Worm (Caenorhabditis elegans) whole organism, L3 larva: ENCODE measurements around the gene Y47D7A.6.

Source experiments
- R02D3.7 ChIP-seq: fragments of 150-350 bp; optimal IDR thresholded peaks from 2 replicates; lab custom pipeline; 2014; ENCODE audit warnings: missing biosample characterization, missing genetic modification characterization
- aly-2 ChIP-seq: fragments of 150-350 bp; optimal IDR thresholded peaks from 2 replicates; lab custom pipeline; 2014; ENCODE audit warnings: missing biosample characterization, missing genetic modification characterization
- ama-1 ChIP-seq: fragments of 150-350 bp; optimal IDR thresholded peaks from 2 replicates; lab custom pipeline; 2018
- ceh-28 ChIP-seq: fragments of 150-350 bp; optimal IDR thresholded peaks from 2 replicates; lab custom pipeline; 2014; ENCODE audit warnings: missing biosample characterization, missing genetic modification reagents, missing genetic modification characterization
- ceh-82 ChIP-seq: fragments of 150-350 bp; optimal IDR thresholded peaks from 2 replicates; lab custom pipeline; 2014; ENCODE audit warnings: missing biosample characterization, missing genetic modification characterization
- ceh-9 ChIP-seq: sonication (generic microtip); optimal IDR thresholded peaks from 2 replicates; lab custom pipeline; 2018; ENCODE audit warnings: missing biosample characterization, missing genetic modification characterization
- daf-12 ChIP-seq: fragments of 150-350 bp; optimal IDR thresholded peaks from 2 replicates; lab custom pipeline; 2014; ENCODE audit warnings: missing biosample characterization, missing genetic modification reagents, missing genetic modification characterization
- egl-27 ChIP-seq: sonication (generic microtip); optimal IDR thresholded peaks from 4 replicates; lab custom pipeline; 2017; ENCODE audit warnings: missing biosample characterization, missing genetic modification reagents, missing genetic modification characterization
- egl-5 ChIP-seq: fragments of 150-350 bp; optimal IDR thresholded peaks from 2 replicates; lab custom pipeline; 2017; ENCODE audit warnings: missing biosample characterization, missing genetic modification reagents, missing genetic modification characterization, inconsistent platforms
- elt-1 ChIP-seq: fragments of 150-350 bp; optimal IDR thresholded peaks from 2 replicates; lab custom pipeline; 2014; ENCODE audit warnings: missing biosample characterization, missing genetic modification characterization
- elt-2 ChIP-seq: sonication (generic microtip); optimal IDR thresholded peaks from 2 replicates; lab custom pipeline; 2016; ENCODE audit warnings: missing genetic modification reagents, mild to moderate bottlenecking, missing genetic modification characterization, missing compliant biosample characterization
- elt-3 ChIP-seq, 3 experiments: fragments of 150-350 bp in 1 of 3; sonication (generic microtip) in 2 of 3; optimal IDR thresholded peaks; 2 replicates in 2 of 3; 4 replicates in 1 of 3; lab custom pipeline; 2014 to 2017; ENCODE audit warnings: missing biosample characterization in 3 of 3, missing genetic modification characterization in 3 of 3
- eor-1 ChIP-seq, 2 experiments: fragments of 150-350 bp; optimal IDR thresholded peaks; 2 replicates each; lab custom pipeline; 2014 to 2018; ENCODE audit warnings: missing biosample characterization in 2 of 2, missing genetic modification characterization in 2 of 2
- fkh-10 ChIP-seq: sonication (generic microtip); optimal IDR thresholded peaks from 2 replicates; lab custom pipeline; 2017; ENCODE audit warnings: missing biosample characterization, missing genetic modification reagents, missing genetic modification characterization
- fkh-2 ChIP-seq: fragments of 150-350 bp; optimal IDR thresholded peaks from 2 replicates; lab custom pipeline; 2014; ENCODE audit warnings: missing biosample characterization, missing genetic modification reagents, missing genetic modification characterization
- fos-1 ChIP-seq: fragments of 150-350 bp; optimal IDR thresholded peaks from 2 replicates; lab custom pipeline; 2014; ENCODE audit warnings: missing biosample characterization, missing genetic modification characterization
- hmg-11 ChIP-seq: sonication (generic microtip); optimal IDR thresholded peaks from 2 replicates; lab custom pipeline; 2016; ENCODE audit warnings: missing genetic modification characterization, missing compliant biosample characterization
- lin-15B ChIP-seq: fragments of 150-350 bp; optimal IDR thresholded peaks from 2 replicates; lab custom pipeline; 2014; ENCODE audit warnings: missing biosample characterization, missing genetic modification characterization
- lin-39 ChIP-seq: fragments of 150-350 bp; optimal IDR thresholded peaks from 2 replicates; lab custom pipeline; 2018; ENCODE audit warnings: missing biosample characterization, missing genetic modification reagents, missing genetic modification characterization
- lsy-12 ChIP-seq: sonication (generic microtip); optimal IDR thresholded peaks from 2 replicates; lab custom pipeline; 2016; ENCODE audit warnings: mild to moderate bottlenecking, missing genetic modification characterization, missing compliant biosample characterization
- mdl-1 ChIP-seq: fragments of 150-350 bp; optimal IDR thresholded peaks from 2 replicates; lab custom pipeline; 2014; ENCODE audit warnings: missing biosample characterization, missing genetic modification characterization
- nfya-1 ChIP-seq: sonication (generic microtip); optimal IDR thresholded peaks from 2 replicates; lab custom pipeline; 2017; ENCODE audit warnings: missing genetic modification characterization, mild to moderate bottlenecking, missing compliant biosample characterization, antibody characterized with exemption, moderate library complexity; ENCODE audit not compliant: insufficient read depth
- nhr-11 ChIP-seq: fragments of 150-350 bp; optimal IDR thresholded peaks from 2 replicates; lab custom pipeline; 2014; ENCODE audit warnings: missing biosample characterization, missing genetic modification characterization
- nhr-12 ChIP-seq: fragments of 150-350 bp; optimal IDR thresholded peaks from 2 replicates; lab custom pipeline; 2014; ENCODE audit warnings: missing biosample characterization, missing genetic modification characterization
- nhr-23 ChIP-seq: fragments of 150-350 bp; optimal IDR thresholded peaks from 2 replicates; lab custom pipeline; 2014; ENCODE audit warnings: missing biosample characterization, missing genetic modification reagents, missing genetic modification characterization
- nhr-237 ChIP-seq: fragments of 150-350 bp; optimal IDR thresholded peaks from 2 replicates; lab custom pipeline; 2014; ENCODE audit warnings: missing biosample characterization, missing genetic modification characterization
- nhr-25 ChIP-seq: sonication (generic microtip); optimal IDR thresholded peaks from 2 replicates; lab custom pipeline; 2017; ENCODE audit warnings: missing biosample characterization, missing genetic modification characterization
- nhr-67 ChIP-seq: fragments of 150-350 bp; optimal IDR thresholded peaks from 2 replicates; lab custom pipeline; 2014; ENCODE audit warnings: missing biosample characterization, missing genetic modification characterization
- nhr-76 ChIP-seq: fragments of 150-350 bp; sonication (generic microtip); optimal IDR thresholded peaks from 5 replicates; lab custom pipeline; 2014; ENCODE audit warnings: missing biosample characterization, missing genetic modification characterization
- nhr-77 ChIP-seq: fragments of 150-350 bp; optimal IDR thresholded peaks from 2 replicates; lab custom pipeline; 2014; ENCODE audit warnings: missing biosample characterization, missing genetic modification characterization
- pha-4 ChIP-seq: fragments of 150-350 bp; optimal IDR thresholded peaks from 2 replicates; lab custom pipeline; 2014; ENCODE audit warnings: missing biosample characterization, missing genetic modification reagents, missing genetic modification characterization
- pqm-1 ChIP-seq: fragments of 150-350 bp; optimal IDR thresholded peaks from 2 replicates; lab custom pipeline; 2017; ENCODE audit warnings: missing biosample characterization, missing genetic modification characterization, inconsistent platforms
- sea-2 ChIP-seq: fragments of 150-350 bp; sonication (generic microtip); optimal IDR thresholded peaks from 4 replicates; lab custom pipeline; 2014; ENCODE audit warnings: missing biosample characterization, missing genetic modification reagents, missing genetic modification characterization
- skn-1 ChIP-seq: fragments of 150-350 bp; optimal IDR thresholded peaks from 2 replicates; lab custom pipeline; 2014; ENCODE audit warnings: missing biosample characterization, missing genetic modification characterization
- snpc-4 ChIP-seq: fragments of 150-350 bp; optimal IDR thresholded peaks from 2 replicates; lab custom pipeline; 2014; ENCODE audit warnings: missing biosample characterization, missing genetic modification characterization
- tbx-2 ChIP-seq: sonication (generic microtip); optimal IDR thresholded peaks from 2 replicates; lab custom pipeline; 2016; ENCODE audit warnings: mild to moderate bottlenecking, missing genetic modification characterization, missing compliant biosample characterization
- unc-39 ChIP-seq: sonication (generic microtip); optimal IDR thresholded peaks from 4 replicates; lab custom pipeline; 2017; ENCODE audit warnings: missing biosample characterization, missing genetic modification characterization
- unc-62 ChIP-seq: fragments of 150-350 bp; sonication (generic microtip); optimal IDR thresholded peaks from 4 replicates; lab custom pipeline; 2014; ENCODE audit warnings: missing biosample characterization, missing genetic modification reagents, missing genetic modification characterization
- zag-1 ChIP-seq: fragments of 150-350 bp; optimal IDR thresholded peaks from 2 replicates; lab custom pipeline; 2014; ENCODE audit warnings: missing biosample characterization, missing genetic modification characterization
- ztf-11 ChIP-seq: fragments of 150-350 bp; optimal IDR thresholded peaks from 2 replicates; lab custom pipeline; 2014; ENCODE audit warnings: missing biosample characterization, missing genetic modification characterization
- ztf-4 ChIP-seq: fragments of 150-350 bp; optimal IDR thresholded peaks from 2 replicates; lab custom pipeline; 2014; ENCODE audit warnings: missing biosample characterization, missing genetic modification characterization

The Y47D7A.6 gene

DNA sequence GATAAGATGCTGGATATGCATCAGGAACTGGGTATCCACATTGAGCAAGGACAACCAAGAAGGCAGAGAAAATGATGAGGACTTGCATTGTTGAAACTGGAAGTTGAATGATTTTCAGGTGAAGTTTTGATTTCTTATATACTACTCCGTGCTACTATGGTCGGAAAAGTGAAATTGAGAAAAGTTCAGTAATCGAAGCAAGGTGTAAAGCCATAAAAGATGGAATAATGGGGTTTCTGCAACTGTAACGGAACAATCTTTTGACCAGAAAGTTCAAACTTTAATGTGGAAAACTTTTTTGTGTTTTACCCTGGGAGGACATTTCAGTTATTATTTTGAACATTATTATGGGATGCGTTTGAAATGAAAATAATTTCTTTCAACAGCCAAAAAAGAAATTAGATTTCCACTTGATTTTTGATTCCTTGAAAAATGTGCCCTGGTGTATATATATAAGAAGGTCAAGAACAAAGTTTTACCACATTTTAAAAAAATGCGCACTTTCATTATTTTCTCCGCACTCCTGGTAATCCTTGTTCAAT lies 5.9 kb upstream of the Y47D7A.6 start, which contains the start of the genes Y47D7A.9 and Y47D7A.19:
TSS of gene Y47D7A.9 (minus strand) at position 101 of the 542 bp plus-strand sequence.
TSS of gene Y47D7A.19 (plus strand) at position 492 of the 542 bp plus-strand sequence.
- no peak for TF ChIP-seq eor-1 (tag; optimal IDR thresholded peaks at IDR 0.05; lab: Kevin White, UChicago)
- TF ChIP-seq nhr-76 (tag; lab: Kevin White, UChicago): no peak
- TF ChIP-seq nhr-12 (tag; lab: Kevin White, UChicago): no peak
- TF ChIP-seq elt-1: no peak

DNA sequence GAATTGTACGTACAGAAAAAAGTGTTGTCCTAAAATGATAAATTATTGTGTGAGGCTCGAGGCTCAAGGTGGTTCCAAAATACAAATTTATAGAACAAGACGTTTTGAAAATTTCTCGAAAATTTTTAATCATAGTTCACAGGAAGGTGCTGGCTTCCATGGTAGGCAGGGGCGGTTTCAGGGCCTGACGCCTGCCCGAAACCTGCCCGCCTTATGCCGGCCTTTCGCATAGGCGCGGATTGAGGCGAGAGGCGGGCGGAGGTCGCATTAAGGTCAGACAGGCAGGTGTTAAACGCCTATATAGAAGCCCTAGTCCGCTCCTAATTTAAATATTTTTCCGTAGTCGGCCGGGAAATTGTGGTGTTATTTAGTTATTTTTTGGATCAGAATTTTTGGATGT lies 5.1 kb upstream of the Y47D7A.6 start:
- TF ChIP-seq snpc-4 (tag; lab: Kevin White, UChicago): no peak
- no peak for TF ChIP-seq tbx-2 (tag; lab: Kevin White, UChicago)
- TF ChIP-seq lsy-12 (tag; lab: Kevin White, UChicago): no peak
- no peak for TF ChIP-seq eor-1 (tag; optimal IDR thresholded peaks at IDR 0.05; lab: Kevin White, UChicago)
- TF ChIP-seq nhr-25 (tag; lab: Kevin White, UChicago): no peak
- TF ChIP-seq elt-1: no peak
- TF ChIP-seq pha-4: no peak
- no peak for TF ChIP-seq lin-39 (tag; lab: Kevin White, UChicago)
- no peak for TF ChIP-seq ceh-28 (tag; lab: Kevin White, UChicago)
- no peak for TF ChIP-seq elt-3 (tag; optimal IDR thresholded peaks at IDR 0.05; lab: Kevin White, UChicago)
- TF ChIP-seq nhr-237: no peak
- TF ChIP-seq sea-2 (GFP tag; lab: Kevin White, UChicago): no peak
- TF ChIP-seq ceh-82 (tag; lab: Kevin White, UChicago): no peak
- no peak for TF ChIP-seq nhr-77
- no peak for TF ChIP-seq aly-2 (tag; lab: Kevin White, UChicago)
- TF ChIP-seq lin-15B (tag; lab: Kevin White, UChicago): no peak
- TF ChIP-seq nhr-67 (tag; lab: Kevin White, UChicago): no peak
- no peak for TF ChIP-seq mdl-1 (tag; lab: Kevin White, UChicago)
- no peak for TF ChIP-seq skn-1 (tag; lab: Kevin White, UChicago)
- no peak for TF ChIP-seq fkh-10

DNA sequence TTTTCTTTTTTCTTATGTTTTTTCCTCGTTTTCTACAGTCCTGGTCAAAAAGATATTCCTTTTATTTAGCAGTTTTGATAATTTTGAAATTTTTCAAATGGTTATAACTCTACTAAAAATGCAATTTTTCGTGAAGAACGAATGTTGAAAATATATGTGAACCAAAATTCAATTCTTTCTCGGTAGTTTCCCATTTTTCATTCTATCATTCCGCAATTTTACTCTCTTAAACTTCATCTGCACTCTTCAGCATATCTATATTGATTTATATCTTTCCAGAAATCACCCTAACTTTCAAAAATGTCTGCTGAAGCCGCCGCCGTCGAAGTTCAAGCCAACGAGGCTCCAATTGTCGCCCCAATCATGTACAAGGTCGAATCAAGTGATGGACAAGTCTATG lies 4.1 kb upstream of the Y47D7A.6 start, which contains the start of gene skr-7:
TSS of gene skr-7 (plus strand) at position 301 of the 400 bp plus-strand sequence.
- TF ChIP-seq fos-1: no peak
- no peak for TF ChIP-seq ztf-11
- TF ChIP-seq zag-1: no peak
- no peak for TF ChIP-seq nfya-1 (tag; lab: Kevin White, UChicago)
- no peak for TF ChIP-seq hmg-11 (tag; lab: Kevin White, UChicago)
- no peak for TF ChIP-seq fkh-2 (tag; lab: Kevin White, UChicago)
- no peak for TF ChIP-seq pqm-1
- no peak for TF ChIP-seq egl-5 (tag; lab: Kevin White, UChicago)
- no peak for TF ChIP-seq nhr-67 (tag; lab: Kevin White, UChicago)
- TF ChIP-seq ceh-9 (tag; lab: Kevin White, UChicago): no peak
- TF ChIP-seq tbx-2 (tag; lab: Kevin White, UChicago): no peak

- TF ChIP-seq daf-12 (tag; lab: Kevin White, UChicago) (no peak), egl-27 (tag; lab: Kevin White, UChicago) (no peak), unc-39 (tag; lab: Kevin White, UChicago) (no peak), fkh-2 (tag; lab: Kevin White, UChicago) (no peak), unc-62 (GFP tag; lab: Kevin White, UChicago) (no peak), tbx-2 (tag; lab: Kevin White, UChicago) (no peak), eor-1 (tag; optimal IDR thresholded peaks at IDR 0.05; lab: Kevin White, UChicago) (no peak)
Observed at ce11 chrV:4421475-4421874, 3.5 kb upstream of the Y47D7A.6 start, which contains the start of gene skr-14. TSS of gene skr-14 (minus strand) at chrV:4421575.

- TF ChIP-seq nhr-11 (tag; lab: Kevin White, UChicago) (no peak), nhr-77 (no peak), eor-1 (tag; optimal IDR thresholded peaks at IDR 0.05; lab: Kevin White, UChicago) (no peak), ztf-4 (no peak), zag-1 (no peak), ceh-28 (tag; lab: Kevin White, UChicago) (no peak), ztf-11 (no peak), ama-1 (no peak), nhr-237 (no peak), R02D3.7 (tag; lab: Kevin White, UChicago) (no peak), aly-2 (tag; lab: Kevin White, UChicago) (no peak), mdl-1 (tag; lab: Kevin White, UChicago) (no peak), fkh-2 (tag; lab: Kevin White, UChicago) (no peak), elt-2 (tag; lab: Kevin White, UChicago) (no peak), nhr-23 (tag; lab: Kevin White, UChicago) (no peak), skn-1 (tag; lab: Kevin White, UChicago) (no peak), daf-12 (tag; lab: Kevin White, UChicago) (no peak)
Observed at ce11 chrV:4419767-4420322, 1.8 kb upstream of the Y47D7A.6 start, which contains the start of the genes Y47D7A.7 and Y47D7A.2. TSS of gene Y47D7A.7 (minus strand) at chrV:4419867. TSS of gene Y47D7A.2 (plus strand) at chrV:4420272.
